Fruit fly (Drosophila melanogaster) whole organism, prepupa: ENCODE data around the gene Arp6.

ENCODE experiments used
- Blimp-1 ChIP-seq: fragments of 200-800 bp; sonication (Bioruptor generic); optimal IDR thresholded peaks from 3 replicates; lab custom pipeline; 2017; ENCODE audit warnings: missing biosample characterization, missing genetic modification characterization, mild to moderate bottlenecking, moderate library complexity, missing genetic modification reagents
- CG10631 ChIP-seq: fragments of 200-800 bp; sonication (Bioruptor generic); optimal IDR thresholded peaks from 2 replicates; lab custom pipeline; 2016; ENCODE audit warnings: missing biosample characterization, missing genetic modification characterization
- CG10669 ChIP-seq: fragments of 200-800 bp; sonication (Bioruptor generic); optimal IDR thresholded peaks from 3 replicates; lab custom pipeline; 2018; ENCODE audit warnings: missing biosample characterization, mild to moderate bottlenecking, missing genetic modification characterization, moderate library complexity
- CG11294 ChIP-seq: fragments of 200-800 bp; sonication (Bioruptor generic); IDR thresholded peaks from 2 replicates; pipeline ENCODE4 v1.3.6; 2022; ENCODE audit warnings: missing biosample characterization, missing genetic modification characterization
- CG11762 ChIP-seq: fragments of 200-800 bp; sonication (Bioruptor generic); optimal IDR thresholded peaks from 3 replicates; lab custom pipeline; 2016; ENCODE audit warnings: missing biosample characterization, missing genetic modification characterization; ENCODE audit not compliant: insufficient read depth
- CG11902 ChIP-seq: fragments of 200-800 bp; sonication (Bioruptor generic); optimal IDR thresholded peaks from 3 replicates; lab custom pipeline; 2016; ENCODE audit warnings: missing biosample characterization, missing genetic modification characterization
- CG15336 ChIP-seq: fragments of 200-800 bp; sonication (Bioruptor generic); IDR thresholded peaks from 2 replicates; pipeline ENCODE4 v1.3.6; 2022; ENCODE audit warnings: missing biosample characterization, missing genetic modification characterization
- CG1621 ChIP-seq: fragments of 200-800 bp; sonication (Bioruptor generic); optimal IDR thresholded peaks from 3 replicates; lab custom pipeline; 2018; ENCODE audit warnings: missing biosample characterization, mild to moderate bottlenecking, missing genetic modification characterization
- CG16779 ChIP-seq: fragments of 200-800 bp; sonication (Bioruptor generic); optimal IDR thresholded peaks from 3 replicates; lab custom pipeline; 2017; ENCODE audit warnings: missing biosample characterization, mild to moderate bottlenecking, missing genetic modification characterization
- CG3032 ChIP-seq: fragments of 200-800 bp; optimal IDR thresholded peaks from 2 replicates; lab custom pipeline; 2019; ENCODE audit warnings: missing biosample characterization, mild to moderate bottlenecking, missing genetic modification characterization, moderate library complexity
- CG31627 ChIP-seq: fragments of 200-800 bp; sonication (Bioruptor generic); optimal IDR thresholded peaks from 3 replicates; lab custom pipeline; 2016; ENCODE audit warnings: missing biosample characterization, missing genetic modification characterization
- CG3919 ChIP-seq: fragments of 200-800 bp; sonication (Bioruptor generic); optimal IDR thresholded peaks from 3 replicates; lab custom pipeline; 2016; ENCODE audit warnings: missing biosample characterization, missing genetic modification characterization
- CG6163 ChIP-seq: fragments of 200-800 bp; sonication (Bioruptor generic); IDR thresholded peaks from 3 replicates; pipeline ENCODE4 v1.3.6; 2022; ENCODE audit warnings: missing biosample characterization, missing genetic modification characterization
- CG6276 ChIP-seq: fragments of 200-800 bp; sonication (Bioruptor generic); optimal IDR thresholded peaks from 2 replicates; lab custom pipeline; 2017; ENCODE audit warnings: missing biosample characterization, mild to moderate bottlenecking, missing genetic modification characterization
- CG6792 ChIP-seq: fragments of 200-800 bp; sonication (Bioruptor generic); optimal IDR thresholded peaks from 3 replicates; lab custom pipeline; 2016; ENCODE audit warnings: missing biosample characterization, missing genetic modification characterization
- CG6808 ChIP-seq: fragments of 200-800 bp; sonication (Bioruptor generic); optimal IDR thresholded peaks from 3 replicates; lab custom pipeline; 2017; ENCODE audit warnings: missing biosample characterization, missing genetic modification characterization, mild to moderate bottlenecking, moderate library complexity, missing genetic modification reagents
- CG7368 ChIP-seq: fragments of 200-800 bp; sonication (Bioruptor generic); optimal IDR thresholded peaks from 3 replicates; lab custom pipeline; 2016; ENCODE audit warnings: missing biosample characterization, missing genetic modification characterization
- CG8119 ChIP-seq: fragments of 200-800 bp; sonication (Bioruptor generic); IDR thresholded peaks from 3 replicates; pipeline ENCODE4 v1.3.6; 2022; ENCODE audit warnings: missing biosample characterization, missing genetic modification characterization
- CG8319 ChIP-seq: fragments of 200-800 bp; sonication (Bioruptor generic); optimal IDR thresholded peaks from 3 replicates; lab custom pipeline; 2016; ENCODE audit warnings: missing biosample characterization, missing genetic modification characterization
- CG8632 ChIP-seq: fragments of 200-800 bp; sonication (Bioruptor generic); optimal IDR thresholded peaks from 3 replicates; lab custom pipeline; 2016; ENCODE audit warnings: missing biosample characterization, missing genetic modification characterization
- CG9139 ChIP-seq: fragments of 200-800 bp; sonication (Bioruptor generic); optimal IDR thresholded peaks from 3 replicates; lab custom pipeline; 2017; ENCODE audit warnings: missing biosample characterization, mild to moderate bottlenecking, missing genetic modification characterization
- Eip75B ChIP-seq: fragments of 200-800 bp; sonication (Bioruptor generic); optimal IDR thresholded peaks from 3 replicates; lab custom pipeline; 2016; ENCODE audit warnings: missing biosample characterization, missing genetic modification characterization
- Eip78C ChIP-seq: fragments of 200-800 bp; sonication (Bioruptor generic); peaks from one replicate; lab custom pipeline; 2016; ENCODE audit warnings: missing biosample characterization, missing genetic modification characterization
- Eip93F ChIP-seq: fragments of 200-800 bp; sonication (Bioruptor generic); optimal IDR thresholded peaks from 2 replicates; lab custom pipeline; 2016; ENCODE audit warnings: missing biosample characterization, mild to moderate bottlenecking, missing genetic modification characterization
- Ets21C ChIP-seq: fragments of 200-800 bp; sonication (Bioruptor generic); optimal IDR thresholded peaks from 3 replicates; lab custom pipeline; 2016; ENCODE audit warnings: missing biosample characterization, missing genetic modification characterization
- Ets96B ChIP-seq: fragments of 200-800 bp; optimal IDR thresholded peaks from 2 replicates; lab custom pipeline; 2019; ENCODE audit warnings: missing biosample characterization, mild to moderate bottlenecking, missing genetic modification characterization, moderate library complexity
- Hr38 ChIP-seq: sonication (Bioruptor generic); optimal IDR thresholded peaks from 2 replicates; lab custom pipeline; 2016; ENCODE audit warnings: missing biosample characterization, missing genetic modification characterization
- Hr39 ChIP-seq: fragments of 200-800 bp; sonication (Bioruptor generic); optimal IDR thresholded peaks from 2 replicates; lab custom pipeline; 2016; ENCODE audit warnings: missing biosample characterization, missing genetic modification characterization
- Hr4 ChIP-seq: fragments of 200-800 bp; sonication (Bioruptor generic); optimal IDR thresholded peaks from 3 replicates; lab custom pipeline; 2016; ENCODE audit warnings: missing biosample characterization, missing genetic modification characterization
- Lpt ChIP-seq: fragments of 200-800 bp; sonication (Bioruptor generic); optimal IDR thresholded peaks from 3 replicates; lab custom pipeline; 2016; ENCODE audit warnings: missing biosample characterization, missing genetic modification characterization
- Met ChIP-seq: fragments of 200-800 bp; sonication (Bioruptor generic); optimal IDR thresholded peaks from 3 replicates; lab custom pipeline; 2016; ENCODE audit warnings: missing biosample characterization, missing genetic modification characterization
- Smox ChIP-seq: fragments of 200-800 bp; sonication (Bioruptor generic); optimal IDR thresholded peaks from 3 replicates; lab custom pipeline; 2016; ENCODE audit warnings: missing biosample characterization, missing genetic modification characterization
- Sox102F ChIP-seq: fragments of 200-800 bp; sonication (Bioruptor generic); optimal IDR thresholded peaks from 2 replicates; lab custom pipeline; 2016; ENCODE audit warnings: missing biosample characterization, mild to moderate bottlenecking, missing genetic modification characterization
- Sox14 ChIP-seq: fragments of 200-800 bp; sonication (Bioruptor generic); optimal IDR thresholded peaks from 3 replicates; lab custom pipeline; 2016; ENCODE audit warnings: missing biosample characterization, missing genetic modification characterization
- Sox15 ChIP-seq: fragments of 200-800 bp; sonication (Bioruptor generic); optimal IDR thresholded peaks from 3 replicates; lab custom pipeline; 2016; ENCODE audit warnings: missing biosample characterization, missing genetic modification characterization
- cyc ChIP-seq: fragments of 200-800 bp; sonication (Bioruptor generic); optimal IDR thresholded peaks from 3 replicates; lab custom pipeline; 2016; ENCODE audit warnings: missing biosample characterization, missing genetic modification characterization
- dsx ChIP-seq: fragments of 200-800 bp; optimal IDR thresholded peaks from 3 replicates; lab custom pipeline; 2019; ENCODE audit warnings: missing biosample characterization, mild to moderate bottlenecking, missing genetic modification characterization, moderate library complexity; ENCODE audit not compliant: poor library complexity, severe bottlenecking
- eg ChIP-seq: fragments of 200-800 bp; sonication (Bioruptor generic); IDR thresholded peaks from 3 replicates; pipeline ENCODE4 v1.3.6; 2022; ENCODE audit warnings: missing biosample characterization, missing genetic modification characterization
- fd59A ChIP-seq: fragments of 200-800 bp; sonication (Bioruptor generic); optimal IDR thresholded peaks from 2 replicates; lab custom pipeline; 2017; ENCODE audit warnings: missing biosample characterization, mild to moderate bottlenecking, missing genetic modification characterization, missing genetic modification reagents
- fd85E ChIP-seq: fragments of 200-800 bp; sonication (Bioruptor generic); optimal IDR thresholded peaks from 3 replicates; lab custom pipeline; 2016; ENCODE audit warnings: missing biosample characterization, missing genetic modification characterization
- fkh ChIP-seq: fragments of 200-800 bp; sonication (Bioruptor generic); optimal IDR thresholded peaks from 3 replicates; lab custom pipeline; 2017; ENCODE audit warnings: missing biosample characterization, mild to moderate bottlenecking, missing genetic modification characterization, moderate library complexity
- lz ChIP-seq: fragments of 200-800 bp; sonication (Bioruptor generic); optimal IDR thresholded peaks from 3 replicates; lab custom pipeline; 2016; ENCODE audit warnings: missing biosample characterization, missing genetic modification characterization
- net ChIP-seq: fragments of 200-800 bp; sonication (Bioruptor generic); optimal IDR thresholded peaks from 3 replicates; lab custom pipeline; 2016; ENCODE audit warnings: missing biosample characterization, missing genetic modification characterization
- pdm3 ChIP-seq: fragments of 200-800 bp; sonication (Bioruptor generic); optimal IDR thresholded peaks from 3 replicates; lab custom pipeline; 2016; ENCODE audit warnings: missing biosample characterization, missing genetic modification characterization
- salr ChIP-seq, 2 experiments: fragments of 200-800 bp; sonication (Bioruptor generic); optimal IDR thresholded peaks; 3 replicates each; lab custom pipeline; 2016 to 2018; ENCODE audit warnings: missing biosample characterization in 2 of 2, missing genetic modification characterization in 2 of 2, mild to moderate bottlenecking in 1 of 2
- spab ChIP-seq: fragments of 200-800 bp; sonication (Bioruptor generic); optimal IDR thresholded peaks from 2 replicates; lab custom pipeline; 2017; ENCODE audit warnings: missing biosample characterization, mild to moderate bottlenecking, missing genetic modification characterization, missing genetic modification reagents
- ss ChIP-seq, 2 experiments: fragments of 200-800 bp; sonication (Bioruptor generic); optimal IDR thresholded peaks; 2 replicates in 1 of 2; 3 replicates in 1 of 2; lab custom pipeline; 2017 to 2018; ENCODE audit warnings: mild to moderate bottlenecking in 2 of 2, missing biosample characterization in 2 of 2, missing genetic modification characterization in 2 of 2, moderate library complexity in 1 of 2
- svp ChIP-seq: fragments of 200-800 bp; sonication (Bioruptor generic); peaks from one replicate; lab custom pipeline; 2016; ENCODE audit warnings: missing biosample characterization, missing genetic modification characterization
- topi ChIP-seq: fragments of 200-800 bp; sonication (Bioruptor generic); optimal IDR thresholded peaks from 3 replicates; lab custom pipeline; 2016; ENCODE audit warnings: missing biosample characterization, missing genetic modification characterization
- vri ChIP-seq: fragments of 200-800 bp; sonication (Bioruptor generic); optimal IDR thresholded peaks from 3 replicates; lab custom pipeline; 2016; ENCODE audit warnings: missing biosample characterization, mild to moderate bottlenecking, missing genetic modification characterization

Arp6 gene

dm6 chrX:15740881-15741280, 4.0 kb upstream of the Arp6 start:
- TF ChIP-seq CG15336 (0 out of 2 replicates have a peak, but pooled peaks have one; percentile 6), svp (GFP tag; lab: Kevin White, UChicago) (peak; percentile 47), CG8319 (GFP tag; lab: Kevin White, UChicago) (no peak)

dm6 chrX:15740288-15740726, 3.4 kb upstream of the Arp6 start:
- TF ChIP-seq ss (GFP tag; optimal IDR thresholded peaks at IDR 0.05; lab: Kevin White, UChicago): no peak
- peak; percentile 52 for TF ChIP-seq Ets21C (GFP tag; lab: Kevin White, UChicago)
- no peak for TF ChIP-seq fd59A (GFP tag; lab: Kevin White, UChicago)
- peak; percentile 36 for TF ChIP-seq Eip75B (GFP tag; lab: Kevin White, UChicago)
- peak; percentile 45 for TF ChIP-seq cyc
- TF ChIP-seq Ets96B (tag; lab: Kevin White, UChicago): peak; percentile 39
- TF ChIP-seq CG31627 (GFP tag; lab: Kevin White, UChicago): peak; percentile 48
- TF ChIP-seq Sox15 (GFP tag; lab: Kevin White, UChicago): no peak
- peak; percentile 85 for TF ChIP-seq vri (GFP tag; lab: Kevin White, UChicago)
- peak; percentile 66 for TF ChIP-seq Met
- peak; percentile 68 for TF ChIP-seq fkh (GFP tag; lab: Kevin White, UChicago)
- TF ChIP-seq CG11294 (GFP tag; lab: Robert Waterston, UW): peak; percentile 15; the same call in 1 of the 2 replicates
- peak; percentile 21 for TF ChIP-seq CG1621 (tag; lab: Kevin White, UChicago)
- peak; percentile 63 for TF ChIP-seq Sox14
- TF ChIP-seq CG6163 (GFP tag; lab: Robert Waterston, UW): peak; percentile 69
- no peak for TF ChIP-seq Blimp-1 (GFP tag; lab: Kevin White, UChicago)
- TF ChIP-seq CG8632 (GFP tag; lab: Kevin White, UChicago): peak; percentile 43
- peak; percentile 60 for TF ChIP-seq Smox
- peak; percentile 4 for TF ChIP-seq dsx (GFP tag; lab: Kevin White, UChicago)
- no peak for TF ChIP-seq CG6276 (GFP tag; lab: Kevin White, UChicago)
- TF ChIP-seq CG16779: no peak
- TF ChIP-seq Eip78C (GFP tag; lab: Kevin White, UChicago): peak; percentile 83
- TF ChIP-seq Sox102F: peak; percentile 56
- TF ChIP-seq salr (GFP tag; optimal IDR thresholded peaks at IDR 0.05; lab: Kevin White, UChicago): no peak
- TF ChIP-seq CG11902 (GFP tag; lab: Kevin White, UChicago): peak; percentile 23
- TF ChIP-seq CG9139: no peak
- TF ChIP-seq CG10631 (GFP tag; lab: Kevin White, UChicago): peak; percentile 25
- no peak for TF ChIP-seq CG11762 (GFP tag; lab: Kevin White, UChicago)
- TF ChIP-seq lz (GFP tag; lab: Kevin White, UChicago): peak; percentile 67
- TF ChIP-seq Lpt (GFP tag; lab: Kevin White, UChicago): peak; percentile 18
- no peak for TF ChIP-seq CG10669 (GFP tag; lab: Kevin White, UChicago)
- peak; percentile 57 for TF ChIP-seq CG15336
- TF ChIP-seq Hr39 (GFP tag; lab: Kevin White, UChicago): peak; percentile 60
- no peak for TF ChIP-seq spab (GFP tag; lab: Kevin White, UChicago)
- TF ChIP-seq svp (GFP tag; lab: Kevin White, UChicago): peak; percentile 87
- TF ChIP-seq eg (GFP tag; lab: Robert Waterston, UW): peak; percentile 78
- no peak for TF ChIP-seq fd85E (GFP tag; lab: Kevin White, UChicago)
- TF ChIP-seq Eip93F (GFP tag; lab: Kevin White, UChicago): peak; percentile 46
- no peak for TF ChIP-seq CG7368
- TF ChIP-seq CG3032: peak; percentile 10
- no peak for TF ChIP-seq CG6808 (GFP tag; lab: Kevin White, UChicago)
- TF ChIP-seq net (GFP tag; lab: Kevin White, UChicago): no peak
- peak; percentile 69 for TF ChIP-seq topi (GFP tag; lab: Kevin White, UChicago)
- peak; percentile 50 for TF ChIP-seq Hr4 (GFP tag; lab: Kevin White, UChicago)
- peak; percentile 56; the same call in 2 of the 3 replicates for TF ChIP-seq CG8119
- TF ChIP-seq CG8319 (GFP tag; lab: Kevin White, UChicago): no peak
- peak; percentile 62 for TF ChIP-seq pdm3 (GFP tag; lab: Kevin White, UChicago)
- TF ChIP-seq CG3919 (GFP tag; lab: Kevin White, UChicago): no peak
- peak; percentile 45 for TF ChIP-seq CG6792 (GFP tag; lab: Kevin White, UChicago)
- TF ChIP-seq Hr38: no peak
